Worm (Caenorhabditis elegans) whole organism, young adult: ENCODE data around the gene Y22D7AL.6.

Source experiments
- B0035.1 ChIP-seq: sonication (generic microtip); optimal IDR thresholded peaks from 2 replicates; lab custom pipeline; 2016; ENCODE audit warnings: missing genetic modification characterization, mild to moderate bottlenecking, missing compliant biosample characterization, missing genotype, missing genetic modification reagents
- B0261.1 ChIP-seq: sonication (generic microtip); optimal IDR thresholded peaks from 2 replicates; lab custom pipeline; 2016; ENCODE audit warnings: mild to moderate bottlenecking, missing genetic modification characterization, moderate library complexity, missing compliant biosample characterization
- C06A6.2 ChIP-seq: fragments of 200-800 bp; sonication (Bioruptor generic); conservative IDR thresholded peaks from 2 replicates; pipeline ENCODE4 v1.3.6; 2022; ENCODE audit warnings: missing genetic modification characterization, missing compliant biosample characterization
- F37B4.10 ChIP-seq: fragments of 200-800 bp; sonication (Bioruptor generic); IDR thresholded peaks from 2 replicates; pipeline ENCODE4 v1.3.6; 2022; ENCODE audit warnings: missing genetic modification characterization, missing compliant biosample characterization
- F55B11.4 ChIP-seq: sonication (generic microtip); optimal IDR thresholded peaks from 2 replicates; lab custom pipeline; 2016; ENCODE audit warnings: missing compliant biosample characterization, missing genetic modification characterization, borderline replicate concordance; ENCODE audit not compliant: insufficient read depth
- K11D2.4 ChIP-seq: fragments of 200-800 bp; sonication (Bioruptor generic); IDR thresholded peaks from 2 replicates; pipeline ENCODE4 v1.3.6; 2022; ENCODE audit warnings: missing genetic modification reagents, missing genetic modification characterization, missing compliant biosample characterization
- T07F8.4 ChIP-seq: sonication (generic microtip); optimal IDR thresholded peaks from 2 replicates; lab custom pipeline; 2016; ENCODE audit warnings: mild to moderate bottlenecking, missing genetic modification characterization, moderate library complexity, missing compliant biosample characterization
- Y53F4B.3 ChIP-seq: fragments of 200-800 bp; sonication (Bioruptor generic); IDR thresholded peaks from 2 replicates; pipeline ENCODE4 v1.3.6; 2022; ENCODE audit warnings: missing genetic modification reagents, missing genetic modification characterization, missing compliant biosample characterization
- Y79H2A.3 ChIP-seq: fragments of 200-800 bp; sonication (Bioruptor generic); conservative IDR thresholded peaks from 2 replicates; pipeline ENCODE4 v1.3.6; 2022; ENCODE audit warnings: missing genetic modification reagents, missing genetic modification characterization, missing compliant biosample characterization
- aptf-2 ChIP-seq: fragments of 200-800 bp; sonication (Bioruptor generic); conservative IDR thresholded peaks from 2 replicates; pipeline ENCODE4 v1.3.6; 2022; ENCODE audit warnings: missing genetic modification reagents, missing genetic modification characterization, missing compliant biosample characterization
- aptf-3 ChIP-seq: fragments of 200-800 bp; sonication (Bioruptor generic); IDR thresholded peaks from 2 replicates; pipeline ENCODE4 v1.3.6; 2022; ENCODE audit warnings: missing genetic modification characterization, missing compliant biosample characterization
- athp-1 ChIP-seq: sonication (generic microtip); optimal IDR thresholded peaks from 2 replicates; lab custom pipeline; 2017; ENCODE audit warnings: mild to moderate bottlenecking, missing genetic modification characterization, missing compliant biosample characterization
- attf-3 ChIP-seq: fragments of 200-800 bp; sonication (Bioruptor generic); conservative IDR thresholded peaks from 2 replicates; pipeline ENCODE4 v1.3.6; 2022; ENCODE audit warnings: missing genetic modification reagents, missing genetic modification characterization, missing compliant biosample characterization
- bed-1 ChIP-seq: fragments of 200-800 bp; sonication (Bioruptor generic); IDR thresholded peaks from 2 replicates; pipeline ENCODE4 v1.3.6; 2022; ENCODE audit warnings: missing genetic modification reagents, missing genetic modification characterization, missing compliant biosample characterization
- ccch-3 ChIP-seq: fragments of 200-800 bp; sonication (Bioruptor generic); optimal IDR thresholded peaks from 2 replicates; lab custom pipeline; 2018; ENCODE audit warnings: mild to moderate bottlenecking, missing genetic modification characterization, missing compliant biosample characterization
- cebp-2 ChIP-seq: fragments of 200-800 bp; sonication (Bioruptor generic); IDR thresholded peaks from 2 replicates; pipeline ENCODE4 v1.3.6; 2022; ENCODE audit warnings: missing genetic modification characterization, missing compliant biosample characterization
- ceh-40 ChIP-seq: fragments of 200-800 bp; sonication (Bioruptor generic); IDR thresholded peaks from 2 replicates; pipeline ENCODE4 v1.3.6; 2022; ENCODE audit warnings: missing genetic modification characterization, missing compliant biosample characterization
- ceh-58 ChIP-seq: fragments of 200-800 bp; sonication (Bioruptor generic); IDR thresholded peaks from 2 replicates; pipeline ENCODE4 v1.3.6; 2022; ENCODE audit warnings: missing genetic modification characterization, missing compliant biosample characterization
- ceh-79 ChIP-seq: sonication (generic microtip); optimal IDR thresholded peaks from 2 replicates; lab custom pipeline; 2017; ENCODE audit warnings: mild to moderate bottlenecking, missing genetic modification characterization, missing compliant biosample characterization
- die-1 ChIP-seq: sonication (generic microtip); optimal IDR thresholded peaks from 2 replicates; lab custom pipeline; 2016; ENCODE audit warnings: missing genotype, mild to moderate bottlenecking, missing genetic modification characterization, missing compliant biosample characterization
- dox-1 ChIP-seq: fragments of 200-800 bp; sonication (Bioruptor generic); IDR thresholded peaks from 2 replicates; pipeline ENCODE4 v1.3.6; 2022; ENCODE audit warnings: missing genetic modification reagents, missing genetic modification characterization, missing compliant biosample characterization
- dpff-1 ChIP-seq: sonication (generic microtip); optimal IDR thresholded peaks from 2 replicates; lab custom pipeline; 2017; ENCODE audit warnings: mild to moderate bottlenecking, missing genetic modification characterization, missing compliant biosample characterization
- efl-1 ChIP-seq: fragments of 150-350 bp; optimal IDR thresholded peaks from 2 replicates; lab custom pipeline; 2014; ENCODE audit warnings: missing biosample characterization, missing genetic modification reagents, missing genetic modification characterization
- egl-44 ChIP-seq: fragments of 200-800 bp; sonication (Bioruptor generic); IDR thresholded peaks from 2 replicates; pipeline ENCODE4 v1.3.6; 2022; ENCODE audit warnings: missing genetic modification reagents, missing genetic modification characterization, missing compliant biosample characterization
- egrh-3 ChIP-seq: fragments of 200-800 bp; sonication (Bioruptor generic); IDR thresholded peaks from 2 replicates; pipeline ENCODE4 v1.3.6; 2022; ENCODE audit warnings: missing genetic modification reagents, missing genetic modification characterization, missing compliant biosample characterization
- gei-17 ChIP-seq: fragments of 200-800 bp; sonication (Bioruptor generic); optimal IDR thresholded peaks from 2 replicates; lab custom pipeline; 2018; ENCODE audit warnings: mild to moderate bottlenecking, missing genetic modification characterization, missing compliant biosample characterization
- hmg-1.2 ChIP-seq: fragments of 200-800 bp; sonication (Bioruptor generic); IDR thresholded peaks from 2 replicates; pipeline ENCODE4 v1.3.6; 2022; ENCODE audit warnings: missing genetic modification reagents, missing genetic modification characterization, missing compliant biosample characterization
- hrde-1 ChIP-seq: sonication (generic microtip); optimal IDR thresholded peaks from 2 replicates; lab custom pipeline; 2016; ENCODE audit warnings: missing genetic modification characterization, mild to moderate bottlenecking, missing compliant biosample characterization, moderate library complexity, missing genotype, missing genetic modification reagents, borderline replicate concordance
- let-607 ChIP-seq, 2 experiments: fragments of 200-800 bp in 1 of 2; sonication (Bioruptor generic) in 1 of 2; sonication (generic microtip) in 1 of 2; optimal IDR thresholded peaks; 2 replicates each; lab custom pipeline; 2016 to 2018; ENCODE audit warnings: mild to moderate bottlenecking in 2 of 2, missing compliant biosample characterization in 2 of 2, missing genetic modification characterization in 2 of 2, moderate library complexity in 2 of 2, missing genotype in 1 of 2
- lin-54 ChIP-seq: fragments of 200-800 bp; sonication (Bioruptor generic); optimal IDR thresholded peaks from 2 replicates; lab custom pipeline; 2018; ENCODE audit warnings: mild to moderate bottlenecking, missing genetic modification characterization, missing compliant biosample characterization
- lsl-1 ChIP-seq: fragments of 200-800 bp; sonication (Bioruptor generic); optimal IDR thresholded peaks from 2 replicates; lab custom pipeline; 2018; ENCODE audit warnings: mild to moderate bottlenecking, missing genetic modification characterization, moderate library complexity, missing compliant biosample characterization
- madf-10 ChIP-seq: sonication (generic microtip); optimal IDR thresholded peaks from 2 replicates; lab custom pipeline; 2016; ENCODE audit warnings: mild to moderate bottlenecking, missing genetic modification characterization, missing compliant biosample characterization
- madf-6 ChIP-seq: fragments of 200-800 bp; sonication (Bioruptor generic); IDR thresholded peaks from 2 replicates; pipeline ENCODE4 v1.3.6; 2022; ENCODE audit warnings: missing genetic modification reagents, missing genetic modification characterization, missing compliant biosample characterization
- nfya-1 ChIP-seq: sonication (generic microtip); optimal IDR thresholded peaks from 2 replicates; lab custom pipeline; 2017; ENCODE audit warnings: antibody characterized with exemption, missing compliant biosample characterization, missing genetic modification characterization, borderline replicate concordance; ENCODE audit not compliant: insufficient read depth
- nfya-2 ChIP-seq: fragments of 200-800 bp; sonication (Bioruptor generic); IDR thresholded peaks from 2 replicates; pipeline ENCODE4 v1.3.6; 2022; ENCODE audit warnings: missing genetic modification reagents, missing genetic modification characterization, missing compliant biosample characterization
- nhr-179 ChIP-seq: sonication (generic microtip); optimal IDR thresholded peaks from 2 replicates; lab custom pipeline; 2016; ENCODE audit warnings: mild to moderate bottlenecking, missing genetic modification characterization, missing compliant biosample characterization
- nhr-80 ChIP-seq: sonication (generic microtip); optimal IDR thresholded peaks from 2 replicates; lab custom pipeline; 2016; ENCODE audit warnings: missing genetic modification characterization, missing compliant biosample characterization
- rec-8 ChIP-seq, 2 experiments: sonication (generic microtip); optimal IDR thresholded peaks; 2 replicates each; lab custom pipeline; 2016; ENCODE audit warnings: mild to moderate bottlenecking in 2 of 2, missing genetic modification characterization in 2 of 2, missing genetic modification reagents in 2 of 2, missing genotype in 2 of 2, missing biosample characterization in 1 of 2, missing compliant biosample characterization in 1 of 2, moderate library complexity in 1 of 2
- snpc-1.3 ChIP-seq: sonication (generic microtip); optimal IDR thresholded peaks from 2 replicates; lab custom pipeline; 2017; ENCODE audit warnings: missing genetic modification characterization, mild to moderate bottlenecking, missing compliant biosample characterization, antibody characterized with exemption, moderate library complexity, missing genotype, missing genetic modification reagents; ENCODE audit not compliant: insufficient read depth
- snpc-4 ChIP-seq, 5 experiments: fragments of 150-350 bp in 1 of 5; sonication (generic microtip) in 4 of 5; optimal IDR thresholded peaks; 2 replicates each; lab custom pipeline; 2014 to 2018; ENCODE audit warnings: missing genetic modification characterization in 5 of 5, missing biosample characterization in 3 of 5, antibody characterized with exemption in 2 of 5, mild to moderate bottlenecking in 2 of 5, missing compliant biosample characterization in 2 of 5, missing genotype in 2 of 5, moderate library complexity in 2 of 5, missing genetic modification reagents in 1 of 5
- sptf-2 ChIP-seq: fragments of 200-800 bp; sonication (Bioruptor generic); optimal IDR thresholded peaks from 2 replicates; lab custom pipeline; 2018; ENCODE audit warnings: mild to moderate bottlenecking, missing genetic modification characterization, missing compliant biosample characterization
- zim-3 ChIP-seq: sonication (generic microtip); optimal IDR thresholded peaks from 2 replicates; lab custom pipeline; 2017; ENCODE audit warnings: mild to moderate bottlenecking, missing genetic modification characterization, moderate library complexity, missing compliant biosample characterization
- ztf-18 ChIP-seq: sonication (generic microtip); optimal IDR thresholded peaks from 2 replicates; lab custom pipeline; 2016; ENCODE audit warnings: missing genotype, mild to moderate bottlenecking, missing genetic modification characterization, missing compliant biosample characterization
- ztf-28 ChIP-seq: fragments of 200-800 bp; sonication (Bioruptor generic); IDR thresholded peaks from 2 replicates; pipeline ENCODE4 v1.3.6; 2022; ENCODE audit warnings: missing genetic modification reagents, missing genetic modification characterization, missing compliant biosample characterization

The Y22D7AL.6 gene

DNA sequence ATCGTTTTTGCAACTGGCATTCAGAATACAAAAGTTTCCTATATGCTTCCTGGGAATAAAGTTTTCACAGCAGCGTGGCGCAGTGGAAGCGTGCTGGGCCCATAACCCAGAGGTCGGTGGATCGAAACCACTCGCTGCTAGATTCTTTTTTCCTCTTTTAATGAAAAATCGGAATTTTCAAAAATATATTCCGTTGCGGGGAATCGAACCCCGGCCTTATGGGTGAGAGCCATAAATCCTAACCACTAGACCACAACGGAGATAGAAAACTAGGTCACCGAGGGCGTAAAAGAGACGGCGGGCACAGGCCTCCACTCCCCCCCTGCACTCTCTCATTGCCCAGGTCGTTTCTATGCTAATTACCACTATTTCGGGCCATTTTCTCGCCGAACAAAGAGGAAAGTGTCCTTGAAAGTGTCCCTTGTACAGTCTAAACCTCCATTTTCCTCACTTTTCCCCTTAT lies at the start of gene Y22D7AL.6 (continued):
- peak; percentile 65 to 69 for TF ChIP-seq rec-8 (tag; optimal IDR thresholded peaks at IDR 0.05; lab: Kevin White, UChicago)
- peak; percentile 80 for TF ChIP-seq zim-3 (tag; lab: Kevin White, UChicago)
- peak; percentile 46; the same call in 1 of the 2 replicates for TF ChIP-seq egrh-3
- TF ChIP-seq madf-6 (GFP tag; lab: Robert Waterston, UW), result peak; percentile 55
- TF ChIP-seq attf-3 (GFP tag; lab: Robert Waterston, UW), result peak; percentile 61; the same call in 1 of the 2 replicates
- peak; percentile 45; the same call in 1 of the 2 replicates for TF ChIP-seq ztf-28 (GFP tag; lab: Robert Waterston, UW)
- 0 out of 2 replicates have a peak, but pooled peaks have one; percentile 4 for TF ChIP-seq aptf-2
- TF ChIP-seq egl-44 (GFP tag; lab: Robert Waterston, UW), result no peak
- peak; percentile 63 for TF ChIP-seq ztf-18 (tag; lab: Kevin White, UChicago)
- TF ChIP-seq T07F8.4 (tag; lab: Kevin White, UChicago), result peak; percentile 42
- TF ChIP-seq ceh-40 (GFP tag; lab: Robert Waterston, UW), result no peak; the same call in 1 of the 2 replicates
- no peak for TF ChIP-seq bed-1 (GFP tag; lab: Robert Waterston, UW)
- TF ChIP-seq gei-17 (GFP tag; lab: Kevin White, UChicago), result peak; percentile 26
- no peak for TF ChIP-seq hrde-1
- TF ChIP-seq ceh-58 (GFP tag; lab: Robert Waterston, UW), result no peak
- TF ChIP-seq hmg-1.2 (GFP tag; lab: Robert Waterston, UW), result peak; percentile 72
- TF ChIP-seq Y53F4B.3 (GFP tag; lab: Robert Waterston, UW), result peak; percentile 47; the same call in 1 of the 2 replicates
- peak; percentile 65 for TF ChIP-seq lsl-1 (GFP tag; lab: Kevin White, UChicago)
- TF ChIP-seq dox-1, result peak; percentile 81
- TF ChIP-seq nhr-80 (tag; lab: Kevin White, UChicago), result no peak
- 0 out of 2 replicates have a peak, but pooled peaks have one; percentile 63 for TF ChIP-seq cebp-2 (GFP tag; lab: Robert Waterston, UW)
- no peak for TF ChIP-seq F55B11.4 (tag; lab: Kevin White, UChicago)
- TF ChIP-seq dpff-1 (tag; lab: Kevin White, UChicago), result no peak
- TF ChIP-seq C06A6.2 (GFP tag; lab: Robert Waterston, UW), result no peak
- TF ChIP-seq nfya-1 (tag; lab: Kevin White, UChicago), result no peak
- peak in 1 of 2 experiments; percentile 57 for TF ChIP-seq let-607 (tag; optimal IDR thresholded peaks at IDR 0.05; lab: Kevin White, UChicago)
- TF ChIP-seq efl-1 (GFP tag; lab: Kevin White, UChicago), result no peak
- TF ChIP-seq Y79H2A.3 (GFP tag; lab: Robert Waterston, UW), result 0 out of 2 replicates have a peak, but pooled peaks have one; percentile 29
- peak; percentile 49 for TF ChIP-seq B0035.1 (tag; lab: Kevin White, UChicago)
- peak; percentile 54 for TF ChIP-seq snpc-4 (GFP tag; optimal IDR thresholded peaks at IDR 0.05; lab: Kevin White, UChicago)
- TF ChIP-seq snpc-4 (tag; optimal IDR thresholded peaks at IDR 0.05; lab: Kevin White, UChicago), result peak in 2 of 4 experiments; percentile 37 to 47

DNA sequence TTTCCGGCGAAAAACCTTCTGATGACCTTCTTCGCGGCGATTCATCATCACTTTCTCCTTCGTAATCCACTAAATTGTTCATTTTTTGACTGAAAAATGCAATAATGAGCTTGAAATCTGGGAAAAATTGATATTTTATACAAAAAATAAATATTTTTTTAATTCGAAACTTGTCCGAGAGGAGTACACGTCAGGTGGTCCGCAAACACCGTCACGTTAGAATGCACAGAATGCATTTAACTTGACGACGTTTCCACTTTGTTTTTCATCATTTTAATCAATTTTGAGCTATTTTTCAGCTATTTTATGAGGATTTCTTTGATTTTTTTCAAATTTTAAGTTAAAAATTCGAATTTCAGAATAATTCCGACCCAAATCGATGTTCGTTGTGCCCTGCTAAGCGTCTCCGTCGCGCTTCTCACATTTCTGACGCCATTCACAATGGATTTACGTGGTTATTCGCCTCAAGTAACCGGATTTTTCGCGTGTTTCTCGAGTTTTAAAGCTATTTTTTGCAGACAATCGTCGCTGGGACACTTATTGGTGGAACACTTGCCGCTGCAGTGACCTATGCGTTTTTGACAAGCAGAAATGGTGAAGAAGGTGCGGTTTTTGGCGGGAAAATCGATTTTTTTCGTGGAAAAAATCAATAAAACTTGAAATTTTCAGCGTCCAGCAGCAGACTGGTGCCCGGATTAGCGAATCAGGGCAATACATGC lies 46.1 kb upstream of the Y22D7AL.6 start, which contains the start of the genes eelo-1 and Y67D2.2:
Gene eelo-1 (minus strand): TSS at position 89 of the 719 bp plus-strand sequence.
Gene Y67D2.2 (plus strand): TSS at position 360 of the 719 bp plus-strand sequence.
- TF ChIP-seq lsl-1 (GFP tag; lab: Kevin White, UChicago) (peak; percentile 45), madf-10 (tag; lab: Kevin White, UChicago) (no peak), ceh-79 (tag; lab: Kevin White, UChicago) (no peak), die-1 (tag; lab: Kevin White, UChicago) (no peak), aptf-3 (GFP tag; lab: Robert Waterston, UW) (no peak), nfya-2 (GFP tag; lab: Robert Waterston, UW) (no peak), K11D2.4 (no peak), F37B4.10 (0 out of 2 replicates have a peak, but pooled peaks have one; percentile 81), madf-6 (GFP tag; lab: Robert Waterston, UW) (peak; percentile 59; the same call in 1 of the 2 replicates), aptf-2 (no peak), lin-54 (peak; percentile 34), attf-3 (GFP tag; lab: Robert Waterston, UW) (no peak), zim-3 (tag; lab: Kevin White, UChicago) (no peak), B0261.1 (no peak), bed-1 (GFP tag; lab: Robert Waterston, UW) (no peak), athp-1 (tag; lab: Kevin White, UChicago) (no peak), snpc-1.3 (tag; lab: Kevin White, UChicago) (peak; percentile 13), ccch-3 (GFP tag; lab: Kevin White, UChicago) (no peak), nhr-179 (tag; lab: Kevin White, UChicago) (no peak), sptf-2 (GFP tag; lab: Kevin White, UChicago) (no peak)
